Worm (Caenorhabditis elegans) whole organism, late embryonic: ENCODE measurements around the gene ZK632.14.
A peak's percentile ranks its signal among the peaks of the same experiment; 100 is the strongest.

Source experiments
- K02D7.2 ChIP-seq: sonication (generic microtip); optimal IDR thresholded peaks from 2 replicates; lab custom pipeline; 2017; ENCODE audit warnings: mild to moderate bottlenecking, missing genetic modification characterization, missing compliant biosample characterization
- K09A11.1 ChIP-seq: sonication (generic microtip); optimal IDR thresholded peaks from 2 replicates; lab custom pipeline; 2017; ENCODE audit warnings: antibody characterized with exemption, mild to moderate bottlenecking, missing genetic modification characterization, missing compliant biosample characterization; ENCODE audit not compliant: insufficient read depth
- ama-1 ChIP-seq: fragments of 150-350 bp; optimal IDR thresholded peaks from 2 replicates; lab custom pipeline; 2014
- ceh-22 ChIP-seq: sonication (generic microtip); optimal IDR thresholded peaks from 2 replicates; lab custom pipeline; 2017; ENCODE audit warnings: missing biosample characterization, missing genetic modification characterization
- ceh-24 ChIP-seq: sonication (generic microtip); optimal IDR thresholded peaks from 2 replicates; lab custom pipeline; 2016; ENCODE audit warnings: mild to moderate bottlenecking, missing genetic modification characterization, missing compliant biosample characterization
- ceh-45 ChIP-seq: fragments of 200-800 bp; sonication (Bioruptor generic); IDR thresholded peaks from 2 replicates; pipeline ENCODE4 v1.3.6; 2022; ENCODE audit warnings: missing genetic modification reagents, missing genetic modification characterization, missing compliant biosample characterization
- ceh-48 ChIP-seq: sonication (generic microtip); optimal IDR thresholded peaks from 2 replicates; lab custom pipeline; 2016; ENCODE audit warnings: missing genetic modification characterization, inconsistent platforms, missing compliant biosample characterization
- che-1 ChIP-seq: sonication (generic microtip); optimal IDR thresholded peaks from 2 replicates; lab custom pipeline; 2016; ENCODE audit warnings: mild to moderate bottlenecking, missing genetic modification characterization, missing compliant biosample characterization
- dve-1 ChIP-seq: sonication (generic microtip); optimal IDR thresholded peaks from 2 replicates; lab custom pipeline; 2017; ENCODE audit warnings: antibody characterized with exemption, mild to moderate bottlenecking, missing genetic modification characterization, missing compliant biosample characterization
- elt-2 ChIP-seq: sonication (generic microtip); optimal IDR thresholded peaks from 2 replicates; lab custom pipeline; 2016; ENCODE audit warnings: missing genetic modification reagents, missing genetic modification characterization, missing compliant biosample characterization
- elt-4 ChIP-seq: sonication (generic microtip); optimal IDR thresholded peaks from 2 replicates; lab custom pipeline; 2016; ENCODE audit warnings: missing genetic modification characterization, missing compliant biosample characterization
- eyg-1 ChIP-seq: sonication (generic microtip); optimal IDR thresholded peaks from 2 replicates; lab custom pipeline; 2016; ENCODE audit warnings: missing genotype, missing genetic modification characterization, missing compliant biosample characterization
- fax-1 ChIP-seq: sonication (generic microtip); optimal IDR thresholded peaks from 2 replicates; lab custom pipeline; 2016; ENCODE audit warnings: missing genotype, missing genetic modification characterization, missing compliant biosample characterization
- fkh-6 ChIP-seq: sonication (generic microtip); optimal IDR thresholded peaks from 2 replicates; lab custom pipeline; 2016; ENCODE audit warnings: missing genetic modification characterization, missing compliant biosample characterization
- hlh-15 ChIP-seq: sonication (generic microtip); optimal IDR thresholded peaks from 2 replicates; lab custom pipeline; 2016; ENCODE audit warnings: missing genetic modification characterization, missing compliant biosample characterization
- hlh-6 ChIP-seq: sonication (generic microtip); optimal IDR thresholded peaks from 2 replicates; lab custom pipeline; 2016; ENCODE audit warnings: missing genotype, missing genetic modification characterization, missing compliant biosample characterization
- hlh-8 ChIP-seq: sonication (generic microtip); optimal IDR thresholded peaks from 2 replicates; lab custom pipeline; 2016; ENCODE audit warnings: missing genotype, missing genetic modification characterization, missing compliant biosample characterization
- lim-6 ChIP-seq: sonication (generic microtip); optimal IDR thresholded peaks from 2 replicates; lab custom pipeline; 2016; ENCODE audit warnings: missing genetic modification characterization, missing compliant biosample characterization
- madf-2 ChIP-seq: sonication (generic microtip); optimal IDR thresholded peaks from 2 replicates; lab custom pipeline; 2017; ENCODE audit warnings: missing genetic modification characterization, missing compliant biosample characterization
- odd-2 ChIP-seq: sonication (generic microtip); optimal IDR thresholded peaks from 2 replicates; lab custom pipeline; 2017; ENCODE audit warnings: antibody characterized with exemption, mild to moderate bottlenecking, missing genetic modification characterization, missing compliant biosample characterization
- pag-3 ChIP-seq: sonication (generic microtip); optimal IDR thresholded peaks from 2 replicates; lab custom pipeline; 2016; ENCODE audit warnings: missing compliant biosample characterization, missing genetic modification characterization, borderline replicate concordance
- pax-1 ChIP-seq: fragments of 150-350 bp; optimal IDR thresholded peaks from 2 replicates; lab custom pipeline; 2014; ENCODE audit warnings: missing biosample characterization, missing genetic modification characterization
- ref-2 ChIP-seq: sonication (generic microtip); optimal IDR thresholded peaks from 2 replicates; lab custom pipeline; 2016; ENCODE audit warnings: missing genetic modification characterization, missing compliant biosample characterization
- rnt-1 ChIP-seq: sonication (generic microtip); optimal IDR thresholded peaks from 2 replicates; lab custom pipeline; 2016; ENCODE audit warnings: missing genetic modification characterization, missing compliant biosample characterization
- sdc-2 ChIP-seq: sonication (generic microtip); optimal IDR thresholded peaks from 2 replicates; lab custom pipeline; 2016; ENCODE audit warnings: missing genotype, missing genetic modification characterization, missing compliant biosample characterization
- sox-2 ChIP-seq: fragments of 200-800 bp; sonication (Bioruptor generic); IDR thresholded peaks from 2 replicates; pipeline ENCODE4 v1.3.6; 2022; ENCODE audit warnings: missing genetic modification reagents, missing genetic modification characterization, missing compliant biosample characterization
- sox-4 ChIP-seq: sonication (generic microtip); optimal IDR thresholded peaks from 2 replicates; lab custom pipeline; 2017; ENCODE audit warnings: mild to moderate bottlenecking, missing genetic modification characterization, inconsistent platforms, missing compliant biosample characterization
- tbx-2 ChIP-seq: sonication (generic microtip); optimal IDR thresholded peaks from 2 replicates; lab custom pipeline; 2016; ENCODE audit warnings: missing genetic modification characterization, missing compliant biosample characterization
- ttx-3 ChIP-seq: sonication (generic microtip); optimal IDR thresholded peaks from 2 replicates; lab custom pipeline; 2016; ENCODE audit warnings: missing genetic modification reagents, missing genetic modification characterization, missing compliant biosample characterization
- unc-3 ChIP-seq, 2 experiments: fragments of 200-800 bp in 1 of 2; sonication (Bioruptor generic) in 1 of 2; sonication (generic microtip) in 1 of 2; conservative IDR thresholded peaks in 1 of 2; optimal IDR thresholded peaks in 1 of 2; 2 replicates each; pipeline versions ENCODE4 v1.3.6 to Lab custom; 2016 to 2022; ENCODE audit warnings: missing compliant biosample characterization in 2 of 2, missing genetic modification characterization in 2 of 2, missing genetic modification reagents in 1 of 2
- zip-5 ChIP-seq: sonication (generic microtip); optimal IDR thresholded peaks from 2 replicates; lab custom pipeline; 2016; ENCODE audit warnings: missing genetic modification characterization, missing compliant biosample characterization

Gene ZK632.14

DNA sequence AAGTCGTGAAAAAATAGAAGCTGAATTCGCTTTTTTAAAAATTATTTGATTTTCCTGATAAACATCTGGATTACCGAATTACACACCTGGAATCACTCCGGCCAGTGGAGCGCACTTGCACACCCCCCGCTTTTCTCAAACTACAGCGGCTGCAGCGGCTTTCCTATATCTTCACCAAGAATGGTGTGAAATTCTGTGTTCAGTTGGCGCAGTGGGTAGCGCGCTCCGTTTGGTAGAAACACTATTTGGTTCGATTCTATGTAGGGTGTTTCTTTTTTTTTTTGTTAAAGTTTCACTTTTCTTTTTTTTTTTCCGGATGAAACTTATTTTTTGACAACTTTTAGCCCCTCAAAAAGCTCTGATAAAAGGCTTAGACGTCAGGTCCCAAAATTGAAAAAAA lies 35.9 kb downstream of the ZK632.14 start:
- peak; percentile 31; the same call in 1 of the 2 replicates for TF ChIP-seq sox-2 (GFP tag; lab: Robert Waterston, UW)
- peak; percentile 8 for TF ChIP-seq hlh-8 (tag; lab: Kevin White, UChicago)

DNA sequence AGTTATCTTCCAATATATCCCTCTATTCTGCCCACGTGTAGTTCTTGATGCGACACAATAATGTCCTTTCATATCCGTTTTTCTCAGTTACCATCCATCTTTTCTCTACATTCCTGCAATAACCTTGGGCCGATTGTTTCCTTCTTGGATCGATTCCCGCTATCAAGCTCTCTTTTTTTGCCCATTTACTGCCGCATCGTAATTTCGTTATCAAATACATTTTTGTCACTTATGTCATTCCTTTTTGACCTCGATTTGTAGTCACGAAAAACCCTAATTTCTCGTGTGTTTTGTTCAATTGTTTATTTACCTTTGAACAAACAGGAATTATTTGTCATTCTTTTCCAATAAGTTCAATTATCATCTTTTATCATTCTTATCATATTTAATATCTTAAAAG lies 36.7 kb downstream of the ZK632.14 start:
- TF ChIP-seq fax-1 (tag; lab: Kevin White, UChicago): no peak
- no peak for TF ChIP-seq ceh-22 (tag; lab: Kevin White, UChicago)
- TF ChIP-seq ceh-24 (tag; lab: Kevin White, UChicago): no peak
- no peak for TF ChIP-seq sox-4 (tag; lab: Kevin White, UChicago)
- no peak for TF ChIP-seq fkh-6 (tag; lab: Kevin White, UChicago)
- no peak for TF ChIP-seq K02D7.2 (tag; lab: Kevin White, UChicago)
- no peak for TF ChIP-seq pag-3 (tag; lab: Kevin White, UChicago)
- TF ChIP-seq sdc-2: no peak
- TF ChIP-seq, all 69 proteins: peak for 0

DNA sequence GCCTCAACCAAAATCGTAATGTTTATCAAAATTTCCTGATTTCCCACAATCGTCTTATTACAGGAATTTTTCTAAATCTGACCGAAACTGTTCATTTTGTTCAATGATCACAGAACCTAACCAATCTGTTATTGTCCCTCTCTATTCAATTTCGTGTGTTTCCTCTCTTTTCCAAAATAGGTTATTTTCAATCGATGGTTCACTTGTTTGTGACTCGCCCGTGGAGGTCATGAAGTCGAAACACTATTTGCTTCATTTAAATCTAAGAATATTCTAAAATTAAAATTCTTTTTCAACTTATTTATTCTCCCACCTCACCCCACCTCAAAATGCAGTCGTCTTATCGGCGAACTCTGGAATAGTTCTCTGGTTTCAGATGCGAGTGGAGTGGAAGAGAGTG lies 37.6 kb downstream of the ZK632.14 start:
- TF ChIP-seq che-1 (tag; lab: Kevin White, UChicago) (no peak), rnt-1 (tag; lab: Kevin White, UChicago) (no peak)

DNA sequence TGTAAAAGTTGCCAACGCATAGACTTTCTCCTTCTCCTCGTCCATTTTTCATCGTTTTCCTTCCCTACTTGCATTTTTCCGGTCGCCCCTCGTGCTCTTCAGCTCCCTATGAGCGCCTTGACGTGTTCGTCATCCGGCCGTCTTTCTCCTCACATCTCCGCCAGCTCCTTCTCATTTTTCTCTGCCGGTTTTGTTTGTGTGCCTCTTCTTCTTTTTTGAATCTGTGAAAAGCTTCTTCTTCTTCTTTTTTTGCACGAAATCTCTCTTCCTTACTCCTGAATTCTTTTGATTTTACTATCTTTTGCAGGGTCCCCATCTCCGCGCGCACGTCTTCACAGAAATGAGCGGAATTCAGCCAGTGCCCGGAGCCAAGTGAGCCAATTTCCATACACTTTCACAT lies 38.3 kb downstream of the ZK632.14 start, which contains the start of gene K11H3.3:
Gene K11H3.3 (plus strand): TSS at position 308 of the 400 bp plus-strand sequence.
- TF ChIP-seq ref-2 (no peak), madf-2 (no peak), ttx-3 (tag; lab: Kevin White, UChicago) (no peak), pag-3 (tag; lab: Kevin White, UChicago) (no peak)

- TF ChIP-seq eyg-1 (tag; lab: Kevin White, UChicago) (no peak), ama-1 (lab: Kevin White, UChicago) (no peak), fax-1 (tag; lab: Kevin White, UChicago) (no peak), K09A11.1 (tag; lab: Kevin White, UChicago) (no peak), tbx-2 (tag; lab: Kevin White, UChicago) (no peak), odd-2 (tag; lab: Kevin White, UChicago) (no peak)
These were observed 40.7 kb downstream of the ZK632.14 start for ce11 chrIII:9853667-9854620.

DNA sequence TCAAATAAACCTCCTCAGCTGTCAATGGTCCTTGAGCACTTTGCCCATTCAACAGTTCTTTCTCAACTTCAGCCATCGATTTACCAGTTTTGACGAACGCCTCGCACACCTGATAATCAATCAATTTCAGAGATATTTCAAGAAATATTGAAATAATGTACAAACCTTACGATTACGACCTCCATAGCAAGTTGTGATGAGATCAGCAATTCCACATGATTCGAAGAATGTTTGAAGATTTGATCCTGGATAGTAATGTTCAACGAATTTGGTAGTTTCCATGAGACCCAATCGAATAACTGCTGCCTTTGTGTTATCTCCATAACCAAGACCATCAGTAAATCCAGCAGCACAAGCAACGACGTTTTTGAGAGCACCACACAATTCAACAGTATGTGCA lies 41.7 kb downstream of the ZK632.14 start:
- TF ChIP-seq ceh-48 (tag; lab: Kevin White, UChicago): no peak
- TF ChIP-seq ceh-45 (GFP tag; lab: Robert Waterston, UW): no peak
- TF ChIP-seq pax-1 (tag; lab: Kevin White, UChicago): no peak
- TF ChIP-seq zip-5: no peak
- TF ChIP-seq ttx-3 (tag; lab: Kevin White, UChicago): no peak
- no peak for TF ChIP-seq dve-1
- TF ChIP-seq elt-4 (tag; lab: Kevin White, UChicago): no peak
- TF ChIP-seq ama-1 (lab: Kevin White, UChicago): no peak
- TF ChIP-seq lim-6: no peak
- no peak for TF ChIP-seq elt-2 (tag; lab: Kevin White, UChicago)
- no peak for TF ChIP-seq pag-3 (tag; lab: Kevin White, UChicago)
- no peak for TF ChIP-seq hlh-6 (tag; lab: Kevin White, UChicago)
- no peak for TF ChIP-seq hlh-15 (tag; lab: Kevin White, UChicago)
- TF ChIP-seq unc-3 (GFP tag; conservative IDR thresholded peaks at IDR 0.05; lab: Robert Waterston, UW): no peak
- TF ChIP-seq unc-3 (tag; optimal IDR thresholded peaks at IDR 0.05; lab: Kevin White, UChicago): no peak
- no peak for TF ChIP-seq K09A11.1 (tag; lab: Kevin White, UChicago)
- no peak for TF ChIP-seq fax-1 (tag; lab: Kevin White, UChicago)
